Worm (Caenorhabditis elegans) whole organism, L4/young adult: ENCODE data around the gene C11H1.9.

ENCODE experiments used
- W03F9.2 ChIP-seq: fragments of 150-350 bp; optimal IDR thresholded peaks from 2 replicates; lab custom pipeline; 2014; ENCODE audit warnings: missing biosample characterization, missing genetic modification characterization
- dao-5 ChIP-seq: sonication (generic microtip); optimal IDR thresholded peaks from 2 replicates; lab custom pipeline; 2016; ENCODE audit warnings: missing genotype, missing genetic modification characterization, moderate library complexity, missing compliant biosample characterization
- him-1 ChIP-seq: sonication (generic microtip); optimal IDR thresholded peaks from 2 replicates; lab custom pipeline; 2016; ENCODE audit warnings: missing genotype, missing genetic modification reagents, missing genetic modification characterization, missing compliant biosample characterization

DNA sequence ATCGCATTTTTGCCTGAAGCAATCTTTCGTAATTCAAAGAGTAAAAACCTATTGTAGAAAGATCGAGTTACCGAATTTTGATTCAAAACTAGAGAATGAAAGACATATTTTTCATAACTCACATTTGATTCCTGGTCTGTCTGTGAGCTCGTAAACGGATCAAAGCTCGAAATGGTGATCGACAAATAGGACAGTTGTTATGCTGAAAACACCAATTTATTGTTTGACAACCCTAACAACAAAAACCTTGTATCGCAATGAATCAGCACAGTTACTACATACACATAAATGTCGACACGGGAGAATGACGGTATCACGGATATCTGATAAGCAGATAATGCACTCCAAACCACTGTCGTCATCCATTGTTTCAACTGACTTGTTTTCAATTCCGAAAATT lies 10.5 kb downstream of the C11H1.9 start:
- no peak for TF ChIP-seq him-1 (tag; lab: Kevin White, UChicago)
- no peak for TF ChIP-seq dao-5 (tag; lab: Kevin White, UChicago)
- no peak for TF ChIP-seq W03F9.2
